Worm (Caenorhabditis elegans): ENCODE measurements around the gene C06B8.7.

C06B8.7 gene

DNA sequence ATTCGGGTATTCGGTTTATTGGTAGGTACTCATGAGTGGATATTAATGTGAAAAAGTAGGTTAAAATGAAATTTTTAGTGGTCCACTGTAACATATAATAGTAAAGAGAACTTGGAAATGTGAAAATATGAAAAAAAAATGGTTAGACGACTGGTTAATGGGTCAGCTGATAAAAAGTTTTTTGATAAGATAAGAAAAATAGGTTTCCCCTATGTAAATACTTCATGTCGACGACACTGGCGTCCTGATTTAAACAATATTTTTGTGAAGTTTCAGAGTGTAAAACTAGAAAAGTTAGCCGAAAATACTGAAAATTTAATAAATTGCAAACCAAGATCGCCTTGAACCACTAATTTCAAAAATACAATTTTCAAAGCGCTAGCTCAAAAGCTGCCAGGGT, 34.6 kb downstream of the C06B8.7 start, which contains the start of gene F21A3.11:
F21A3.11 (minus strand) TSS at position 117 of the 400 bp plus-strand sequence.
- TF ChIP-seq unc-62 (GFP tag; optimal IDR thresholded peaks at IDR 0.05), result no peak

DNA sequence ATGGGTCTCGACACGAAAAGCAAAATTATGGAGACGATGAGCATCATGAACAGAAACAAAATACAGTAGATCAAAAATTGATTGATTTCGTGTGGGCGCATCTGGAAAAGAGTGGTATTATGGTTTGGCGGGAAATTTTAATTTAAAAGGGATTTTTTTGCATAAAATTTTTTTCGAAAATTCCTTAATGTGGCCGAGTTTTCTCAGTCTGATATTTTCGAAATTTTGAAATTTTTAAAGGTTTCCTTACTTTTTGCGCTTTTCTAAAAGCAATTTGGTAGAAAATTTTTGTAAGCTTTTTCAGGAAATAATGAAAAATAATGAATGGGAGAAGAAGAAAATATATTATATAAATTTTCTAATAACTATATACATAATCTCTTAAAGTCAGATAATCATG, 35.3 kb downstream of the C06B8.7 start, which contains the start of gene F21A3.2:
F21A3.2 (minus strand) TSS at position 101 of the 400 bp plus-strand sequence.
- TF ChIP-seq unc-62 (GFP tag; optimal IDR thresholded peaks at IDR 0.05), result no peak

DNA sequence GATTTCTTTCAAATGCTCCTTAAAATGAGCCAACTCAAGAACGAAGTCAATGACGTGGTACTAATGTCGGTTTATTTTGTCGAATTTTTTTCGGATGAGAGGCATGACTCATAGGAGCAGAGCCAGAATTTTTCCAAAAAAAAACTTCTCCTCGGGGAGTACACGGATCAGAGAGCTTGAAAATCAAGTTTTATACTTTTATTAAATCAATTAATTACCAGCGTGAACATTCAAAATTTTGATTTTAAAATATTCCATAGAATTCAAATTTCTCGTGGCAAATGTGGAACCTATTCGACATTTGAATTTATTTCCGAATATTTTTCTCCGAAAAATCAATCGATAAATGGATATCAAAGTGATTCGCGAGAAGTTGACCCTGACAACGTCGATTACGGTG, 37.8 kb downstream of the C06B8.7 start, which contains the start of gene F21A3.4:
F21A3.4 (plus strand) TSS at position 301 of the 400 bp plus-strand sequence.
- no peak for TF ChIP-seq unc-62 (GFP tag; optimal IDR thresholded peaks at IDR 0.05)

- TF ChIP-seq unc-62 (GFP tag; optimal IDR thresholded peaks at IDR 0.05), result no peak
Observed at ce11 chrV:15537923-15538322, 39.4 kb downstream of the C06B8.7 start, which contains the start of gene prde-1. Gene prde-1, plus strand, starts transcription at chrV:15538244.

DNA sequence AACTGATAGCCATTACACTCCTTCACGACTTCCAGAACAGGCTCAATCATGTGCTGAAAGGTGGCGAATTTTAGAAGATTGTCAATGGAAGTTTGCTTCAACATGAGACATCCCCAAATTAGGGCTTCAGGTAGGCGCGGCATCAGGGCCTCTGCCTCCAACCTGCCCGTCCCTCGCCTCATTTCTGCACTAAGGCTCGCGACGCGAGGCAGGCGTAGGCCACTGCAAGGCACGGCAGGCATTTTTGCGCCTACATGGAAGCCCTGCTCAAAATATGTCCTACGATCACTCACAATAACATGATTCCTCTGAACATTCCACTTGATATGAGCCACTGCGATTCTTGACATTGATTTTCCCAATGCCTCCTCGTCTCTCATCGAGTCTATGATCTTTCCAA, 44.7 kb downstream of the C06B8.7 start:
- no peak for TF ChIP-seq unc-62 (GFP tag; optimal IDR thresholded peaks at IDR 0.05)

DNA sequence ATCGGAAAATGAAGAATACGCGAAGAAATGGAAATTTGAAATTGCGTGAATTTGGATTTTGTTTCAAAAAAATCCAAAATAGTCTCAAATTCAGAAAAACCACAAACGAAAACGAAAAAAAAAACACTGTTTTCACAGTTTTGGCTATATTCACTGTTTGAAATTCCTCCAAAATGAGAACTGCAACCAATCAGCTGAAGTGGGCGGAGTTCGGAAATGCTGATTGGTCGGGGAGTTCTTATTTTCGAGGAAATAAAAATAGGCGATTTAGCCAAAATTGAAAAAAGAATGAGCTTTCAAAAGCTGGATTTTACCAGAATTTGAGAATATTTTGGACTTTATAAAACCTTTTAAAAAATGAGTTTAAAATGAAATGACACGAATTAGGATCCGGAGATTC, 46.4 kb downstream of the C06B8.7 start, which contains the start of gene glb-14:
glb-14 (minus strand) TSS at position 97 of the 400 bp plus-strand sequence.
- TF ChIP-seq unc-62 (GFP tag; optimal IDR thresholded peaks at IDR 0.05), result no peak

ce11 chrV:15547727-15548126, 49.2 kb downstream of the C06B8.7 start:
- TF ChIP-seq unc-62 (GFP tag; optimal IDR thresholded peaks at IDR 0.05), result no peak

ce11 chrV:15550408-15550807, 51.9 kb downstream of the C06B8.7 start:
- no peak for TF ChIP-seq unc-62 (GFP tag; optimal IDR thresholded peaks at IDR 0.05)

DNA sequence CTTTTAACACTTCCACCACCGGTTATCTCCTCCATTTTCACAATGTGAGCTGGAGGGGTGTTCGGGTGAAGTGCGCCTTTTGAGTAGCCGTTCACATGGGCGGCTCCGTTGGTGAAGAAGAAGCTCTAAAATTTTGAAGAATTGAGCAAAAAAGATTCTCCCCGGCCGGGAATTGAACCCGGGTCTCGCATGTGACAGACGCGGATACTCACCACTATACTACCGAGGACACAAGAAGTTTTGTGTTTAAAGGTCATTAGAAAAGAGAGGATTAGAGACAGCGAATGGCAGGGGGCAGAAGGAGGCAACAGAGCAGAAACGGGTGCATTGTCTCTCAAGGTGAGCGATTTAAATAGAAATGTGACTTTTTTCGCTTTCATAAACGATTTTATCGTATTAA, 53.1 kb downstream of the C06B8.7 start:
- no peak for TF ChIP-seq unc-62 (GFP tag; optimal IDR thresholded peaks at IDR 0.05)

DNA sequence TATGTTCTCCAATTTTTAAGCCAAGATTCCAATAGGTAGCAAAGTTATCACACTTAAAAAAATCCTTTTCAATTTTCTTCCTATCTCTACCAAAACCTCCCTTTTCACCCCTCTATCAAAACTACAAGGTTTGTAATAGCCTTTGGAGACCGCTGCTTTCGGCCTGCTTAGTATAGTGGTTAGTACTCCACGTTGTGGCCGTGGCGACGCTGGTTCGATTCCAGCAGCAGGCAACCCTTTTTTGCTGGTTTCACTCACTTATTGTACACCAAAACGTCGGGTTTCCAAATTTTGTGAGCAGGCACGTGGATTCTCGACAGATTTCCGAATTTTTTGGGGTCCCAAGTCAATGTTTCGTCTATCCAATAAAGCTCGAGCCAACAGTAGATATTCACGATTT, 55.3 kb downstream of the C06B8.7 start:
- no peak for TF ChIP-seq unc-62 (GFP tag; optimal IDR thresholded peaks at IDR 0.05)

DNA sequence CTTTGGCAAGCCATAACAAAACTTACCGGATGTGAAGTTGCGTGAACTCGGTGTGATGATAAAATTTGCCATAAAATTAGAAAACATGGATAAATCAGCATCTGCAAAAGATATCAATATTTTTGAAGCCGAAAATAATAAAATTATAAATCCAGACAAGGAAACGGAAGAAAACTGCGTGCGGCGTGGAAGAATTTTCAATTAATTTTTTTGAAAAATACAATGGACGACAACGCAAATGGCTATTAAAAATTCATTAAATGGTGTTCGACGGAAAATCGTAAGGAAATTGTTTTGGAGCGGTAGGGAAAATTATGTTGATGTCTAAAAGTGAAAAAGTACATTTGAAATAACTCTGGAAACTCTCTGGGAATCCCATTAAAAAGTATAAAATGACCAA, 60.5 kb downstream of the C06B8.7 start, which contains the start of gene acr-18:
acr-18 (minus strand) TSS at position 101 of the 400 bp plus-strand sequence.
- no peak for TF ChIP-seq unc-62 (GFP tag; optimal IDR thresholded peaks at IDR 0.05)

- no peak for TF ChIP-seq unc-62 (GFP tag; optimal IDR thresholded peaks at IDR 0.05)
Observed at ce11 chrV:15559729-15560128, 61.2 kb downstream of the C06B8.7 start.
